Fruit fly (Drosophila melanogaster) whole organism, embryonic: ENCODE results near the gene Phs.

Source experiments
- Adf1 ChIP-seq: fragments of 200-800 bp; sonication (Bioruptor generic); IDR thresholded peaks from 2 replicates; pipeline ENCODE4 v1.3.6; 2022; ENCODE audit warnings: missing biosample characterization, missing genetic modification characterization
- Bgb ChIP-seq: fragments of 200-800 bp; sonication (Bioruptor generic); IDR thresholded peaks from 2 replicates; pipeline ENCODE4 v1.3.6; 2022; ENCODE audit warnings: missing biosample characterization, missing genetic modification characterization; ENCODE audit not compliant: partially characterized antibody
- CG10321 ChIP-seq: fragments of 200-800 bp; sonication (Bioruptor generic); IDR thresholded peaks from 2 replicates; pipeline ENCODE4 v1.3.6; 2022; ENCODE audit warnings: missing biosample characterization, missing genetic modification characterization
- CG11247 ChIP-seq: fragments of 200-800 bp; sonication (Bioruptor generic); IDR thresholded peaks from 2 replicates; pipeline ENCODE4 v1.3.6; 2022; ENCODE audit warnings: missing biosample characterization, missing genetic modification characterization
- CG11696 ChIP-seq: fragments of 200-800 bp; sonication (Bioruptor generic); IDR thresholded peaks from 2 replicates; pipeline ENCODE4 v1.3.6; 2022; ENCODE audit warnings: missing biosample characterization, missing genetic modification characterization
- CG13296 ChIP-seq: fragments of 200-800 bp; sonication (Bioruptor generic); optimal IDR thresholded peaks from 3 replicates; lab custom pipeline; 2018; ENCODE audit warnings: missing biosample characterization, mild to moderate bottlenecking, missing genetic modification characterization
- CG14014 ChIP-seq: fragments of 200-800 bp; sonication (Bioruptor generic); IDR thresholded peaks from 2 replicates; pipeline ENCODE4 v1.3.6; 2022; ENCODE audit warnings: missing biosample characterization, missing genetic modification characterization
- CG14441 ChIP-seq: fragments of 200-800 bp; sonication (Bioruptor generic); IDR thresholded peaks from 2 replicates; pipeline ENCODE4 v1.3.6; 2022; ENCODE audit warnings: missing biosample characterization, missing genetic modification characterization
- CG15269 ChIP-seq: fragments of 200-800 bp; sonication (Bioruptor generic); optimal IDR thresholded peaks from 2 replicates; lab custom pipeline; 2018; ENCODE audit warnings: missing biosample characterization, mild to moderate bottlenecking, missing genetic modification characterization, moderate library complexity
- CG15696 ChIP-seq: fragments of 200-800 bp; sonication (Bioruptor generic); optimal IDR thresholded peaks from 2 replicates; lab custom pipeline; 2019; ENCODE audit warnings: missing biosample characterization, mild to moderate bottlenecking, missing genetic modification characterization, moderate library complexity
- CG17359 ChIP-seq: fragments of 200-800 bp; sonication (Bioruptor generic); optimal IDR thresholded peaks from 3 replicates; lab custom pipeline; 2018; ENCODE audit warnings: missing biosample characterization, mild to moderate bottlenecking, missing genetic modification characterization, moderate library complexity
- CG18764 ChIP-seq: fragments of 200-800 bp; sonication (Bioruptor generic); optimal IDR thresholded peaks from 3 replicates; lab custom pipeline; 2016; ENCODE audit warnings: missing biosample characterization, missing genetic modification characterization
- CG6683 ChIP-seq: fragments of 200-800 bp; sonication (Bioruptor generic); optimal IDR thresholded peaks from 2 replicates; lab custom pipeline; 2017; ENCODE audit warnings: missing biosample characterization, mild to moderate bottlenecking, missing genetic modification characterization, missing genetic modification reagents
- CG6689 ChIP-seq: fragments of 200-800 bp; sonication (Bioruptor generic); IDR thresholded peaks from 2 replicates; pipeline ENCODE4 v1.3.6; 2022; ENCODE audit warnings: missing biosample characterization, missing genetic modification characterization
- CG7271 ChIP-seq: fragments of 200-800 bp; sonication (Bioruptor generic); optimal IDR thresholded peaks from 2 replicates; lab custom pipeline; 2018; ENCODE audit warnings: missing biosample characterization, mild to moderate bottlenecking, missing genetic modification characterization, moderate library complexity
- CG7963 ChIP-seq: fragments of 200-800 bp; sonication (Bioruptor generic); IDR thresholded peaks from 3 replicates; pipeline ENCODE4 v1.3.6; 2022; ENCODE audit warnings: missing biosample characterization, missing genetic modification characterization; ENCODE audit not compliant: partially characterized antibody
- CG9817 ChIP-seq: fragments of 200-800 bp; sonication (Bioruptor generic); optimal IDR thresholded peaks from 2 replicates; lab custom pipeline; 2018; ENCODE audit warnings: missing biosample characterization, mild to moderate bottlenecking, missing genetic modification characterization, moderate library complexity
- CHES-1-like ChIP-seq: fragments of 200-800 bp; sonication (Bioruptor generic); optimal IDR thresholded peaks from 2 replicates; lab custom pipeline; 2016; ENCODE audit warnings: missing biosample characterization, missing genetic modification characterization
- CTCF ChIP-seq: fragments of 200-800 bp; sonication (Bioruptor generic); optimal IDR thresholded peaks from 2 replicates; lab custom pipeline; 2017; ENCODE audit warnings: missing biosample characterization, mild to moderate bottlenecking, missing genetic modification characterization, moderate library complexity
- Doc3 ChIP-seq: fragments of 200-800 bp; sonication (Bioruptor generic); IDR thresholded peaks from 3 replicates; pipeline ENCODE4 v1.3.6; 2022; ENCODE audit warnings: missing biosample characterization, missing genetic modification characterization; ENCODE audit not compliant: partially characterized antibody
- Fer3 ChIP-seq: fragments of 200-800 bp; sonication (Bioruptor generic); optimal IDR thresholded peaks from 2 replicates; lab custom pipeline; 2018; ENCODE audit warnings: missing biosample characterization, mild to moderate bottlenecking, missing genetic modification characterization, moderate library complexity
- Gug ChIP-seq: fragments of 200-800 bp; sonication (Bioruptor generic); IDR thresholded peaks from 4 replicates; pipeline ENCODE4 v1.3.6; 2022; ENCODE audit warnings: missing biosample characterization, missing genetic modification characterization
- H2.0 ChIP-seq: fragments of 200-800 bp; sonication (Bioruptor generic); IDR thresholded peaks from 2 replicates; pipeline ENCODE4 v1.3.6; 2022; ENCODE audit warnings: missing biosample characterization, missing genetic modification characterization
- HLH54F ChIP-seq: fragments of 200-800 bp; sonication (Bioruptor generic); optimal IDR thresholded peaks from 3 replicates; lab custom pipeline; 2016; ENCODE audit warnings: missing biosample characterization, missing genetic modification characterization
- Hand ChIP-seq: fragments of 200-800 bp; sonication (Bioruptor generic); optimal IDR thresholded peaks from 2 replicates; lab custom pipeline; 2017; ENCODE audit warnings: mild to moderate bottlenecking, missing biosample characterization, missing genetic modification reagents, missing genetic modification characterization
- HmgZ ChIP-seq: fragments of 200-800 bp; sonication (Bioruptor generic); optimal IDR thresholded peaks from 2 replicates; lab custom pipeline; 2018; ENCODE audit warnings: missing biosample characterization, mild to moderate bottlenecking, missing genetic modification characterization
- Hmr ChIP-seq: fragments of 200-800 bp; sonication (Bioruptor generic); optimal IDR thresholded peaks from 3 replicates; lab custom pipeline; 2017; ENCODE audit warnings: mild to moderate bottlenecking, missing biosample characterization, missing genetic modification reagents, missing genetic modification characterization
- Hr3 ChIP-seq: fragments of 200-800 bp; sonication (Bioruptor generic); optimal IDR thresholded peaks from 3 replicates; lab custom pipeline; 2016; ENCODE audit warnings: missing biosample characterization, missing genetic modification characterization
- Hr78 ChIP-seq, 2 experiments: fragments of 200-800 bp in 1 of 2; fragments of >200 bp in 1 of 2; sonication (Bioruptor generic) in 1 of 2; optimal IDR thresholded peaks; 2 replicates each; lab custom pipeline; 2017 to 2019; ENCODE audit warnings: missing biosample characterization in 2 of 2, missing genetic modification characterization in 2 of 2, mild to moderate bottlenecking in 1 of 2, moderate library complexity in 1 of 2
- MBD-R2 ChIP-seq: fragments of 200-800 bp; sonication (Bioruptor generic); IDR thresholded peaks from 2 replicates; pipeline ENCODE4 v1.3.6; 2022; ENCODE audit warnings: missing biosample characterization, missing genetic modification characterization
- MTF-1 ChIP-seq: fragments of 200-800 bp; sonication (Bioruptor generic); optimal IDR thresholded peaks from 2 replicates; lab custom pipeline; 2018; ENCODE audit warnings: missing biosample characterization, mild to moderate bottlenecking, missing genetic modification characterization, borderline replicate concordance
- Optix ChIP-seq: fragments of 200-800 bp; sonication (Bioruptor generic); IDR thresholded peaks from 3 replicates; pipeline ENCODE4 v1.3.6; 2022; ENCODE audit warnings: missing biosample characterization, missing genetic modification characterization
- Rfx ChIP-seq: fragments of 200-800 bp; sonication (Bioruptor generic); IDR thresholded peaks from 2 replicates; pipeline ENCODE4 v1.3.6; 2022; ENCODE audit warnings: missing biosample characterization, missing genetic modification characterization
- Vsx1 ChIP-seq: fragments of 200-800 bp; sonication (Bioruptor generic); optimal IDR thresholded peaks from 2 replicates; lab custom pipeline; 2017; ENCODE audit warnings: missing biosample characterization, mild to moderate bottlenecking, missing genetic modification characterization, missing genetic modification reagents
- az2 ChIP-seq: fragments of 200-800 bp; sonication (Bioruptor generic); optimal IDR thresholded peaks from 3 replicates; lab custom pipeline; 2016; ENCODE audit warnings: missing biosample characterization, missing genetic modification characterization
- dmrt99B ChIP-seq: fragments of 200-800 bp; sonication (Bioruptor generic); optimal IDR thresholded peaks from 2 replicates; lab custom pipeline; 2018; ENCODE audit warnings: missing biosample characterization, mild to moderate bottlenecking, missing genetic modification characterization, moderate library complexity
- dysf ChIP-seq: fragments of 200-800 bp; sonication (Bioruptor generic); IDR thresholded peaks from 3 replicates; pipeline ENCODE4 v1.3.6; 2022; ENCODE audit warnings: missing biosample characterization, missing genetic modification characterization
- ewg ChIP-seq: fragments of 200-800 bp; sonication (Bioruptor generic); optimal IDR thresholded peaks from 3 replicates; lab custom pipeline; 2017; ENCODE audit warnings: mild to moderate bottlenecking, missing biosample characterization, missing genetic modification reagents, missing genetic modification characterization
- hkb ChIP-seq, 2 experiments: fragments of 200-800 bp in 1 of 2; fragments of >200 bp in 1 of 2; sonication (Bioruptor generic) in 1 of 2; IDR thresholded peaks in 1 of 2; optimal IDR thresholded peaks in 1 of 2; 2 replicates each; pipeline versions ENCODE4 v1.3.6 to Lab custom; 2017 to 2022; ENCODE audit warnings: missing biosample characterization in 1 of 2, missing genetic modification characterization in 1 of 2
- lab ChIP-seq: fragments of 200-800 bp; sonication (Bioruptor generic); optimal IDR thresholded peaks from 3 replicates; lab custom pipeline; 2017; ENCODE audit warnings: missing biosample characterization, missing genetic modification characterization, mild to moderate bottlenecking, moderate library complexity, missing genetic modification reagents
- odd ChIP-seq: fragments of 200-800 bp; sonication (Bioruptor generic); optimal IDR thresholded peaks from 2 replicates; lab custom pipeline; 2017; ENCODE audit warnings: missing biosample characterization, mild to moderate bottlenecking, missing genetic modification characterization
- sens-2 ChIP-seq: fragments of 200-800 bp; sonication (Bioruptor generic); IDR thresholded peaks from 2 replicates; pipeline ENCODE4 v1.3.6; 2022; ENCODE audit warnings: missing biosample characterization, missing genetic modification characterization
- tap ChIP-seq: fragments of 200-800 bp; optimal IDR thresholded peaks from 3 replicates; lab custom pipeline; 2019; ENCODE audit warnings: missing biosample characterization, mild to moderate bottlenecking, missing genetic modification characterization, moderate library complexity
- tio ChIP-seq: fragments of 200-800 bp; sonication (Bioruptor generic); optimal IDR thresholded peaks from 2 replicates; lab custom pipeline; 2017; ENCODE audit warnings: missing biosample characterization, missing genetic modification characterization, inconsistent platforms
- toy ChIP-seq: fragments of 200-800 bp; sonication (Bioruptor generic); IDR thresholded peaks from 2 replicates; pipeline ENCODE4 v1.3.6; 2022; ENCODE audit warnings: missing biosample characterization, missing genetic modification characterization
- trem ChIP-seq: fragments of 200-800 bp; optimal IDR thresholded peaks from 3 replicates; lab custom pipeline; 2019; ENCODE audit warnings: missing biosample characterization, mild to moderate bottlenecking, missing genetic modification characterization, moderate library complexity
- unpg ChIP-seq: fragments of 200-800 bp; sonication (Bioruptor generic); optimal IDR thresholded peaks from 3 replicates; lab custom pipeline; 2018; ENCODE audit warnings: missing biosample characterization, mild to moderate bottlenecking, missing genetic modification characterization, moderate library complexity
- vfl ChIP-seq: fragments of 200-800 bp; sonication (Bioruptor generic); optimal IDR thresholded peaks from 2 replicates; lab custom pipeline; 2016; ENCODE audit warnings: missing biosample characterization, missing genetic modification characterization

Gene Phs

DNA sequence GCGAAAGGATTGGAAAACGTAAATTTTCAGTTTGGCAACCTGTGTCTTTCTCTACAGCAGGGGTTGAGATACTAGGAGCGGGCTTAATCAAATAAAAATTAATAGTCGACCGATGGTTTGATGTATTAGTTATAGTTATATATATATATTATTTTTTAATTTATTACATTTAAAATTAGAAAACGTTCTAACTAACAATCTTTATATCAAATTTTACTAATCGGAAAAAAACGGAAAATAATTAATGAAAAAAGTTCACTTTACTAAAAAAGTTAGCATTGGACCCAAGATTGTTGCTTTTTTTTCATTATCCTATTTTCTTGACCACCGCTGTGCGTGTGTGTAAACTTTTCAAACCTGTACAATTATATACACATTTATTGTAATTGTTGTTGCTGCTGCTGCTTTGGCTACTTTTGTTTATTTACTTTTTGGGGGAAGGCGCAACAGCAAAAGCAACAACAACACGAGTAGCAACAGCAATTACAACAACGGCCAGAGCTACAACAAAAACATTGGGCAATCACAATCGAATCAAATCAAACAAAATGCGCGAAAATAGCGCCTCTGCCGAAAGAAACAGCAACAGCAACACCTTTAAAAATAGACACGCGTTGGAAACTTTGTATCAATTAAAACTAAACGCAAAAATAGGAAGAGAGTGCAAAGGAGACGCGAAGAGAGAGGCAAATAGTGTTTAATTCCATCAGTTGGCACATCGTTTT, 27.0 kb upstream of the Phs start (continued):
- TF ChIP-seq Optix = no peak
- peak; percentile 44 for TF ChIP-seq Hr3 (GFP tag; lab: Kevin White, UChicago)
- TF ChIP-seq trem (tag; lab: Kevin White, UChicago) = peak; percentile 32
- TF ChIP-seq Rfx (GFP tag; lab: Robert Waterston, UW) = peak; percentile 54
- TF ChIP-seq Doc3 (GFP tag; lab: Robert Waterston, UW) = no peak
- peak; percentile 16; the same call in 1 of the 2 replicates for TF ChIP-seq H2.0
- peak; percentile 50 for TF ChIP-seq Hmr (GFP tag; lab: Kevin White, UChicago)
- TF ChIP-seq CG6689 (GFP tag; lab: Robert Waterston, UW) = peak; percentile 54
- peak; percentile 45 for TF ChIP-seq CG6683 (GFP tag; lab: Kevin White, UChicago)
- TF ChIP-seq HmgZ (tag; lab: Kevin White, UChicago) = no peak
- no peak for TF ChIP-seq CTCF (GFP tag; lab: Kevin White, UChicago)
- TF ChIP-seq MBD-R2 (GFP tag; lab: Robert Waterston, UW) = 0 out of 2 replicates have a peak, but pooled peaks have one; percentile 13
- TF ChIP-seq HLH54F = peak; percentile 13
- TF ChIP-seq hkb (optimal IDR thresholded peaks at IDR 0.05; lab: Kevin White, UChicago) = no peak
- peak; percentile 69 for TF ChIP-seq hkb (GFP tag; IDR thresholded peaks at IDR 0.05; lab: Robert Waterston, UW)
- peak; percentile 4 for TF ChIP-seq ewg
- TF ChIP-seq lab (GFP tag; lab: Kevin White, UChicago) = peak; percentile 70
- TF ChIP-seq tio (GFP tag; lab: Kevin White, UChicago) = peak; percentile 7
- peak; percentile 42; the same call in 1 of the 2 replicates for TF ChIP-seq CG14441 (GFP tag; lab: Robert Waterston, UW)
- TF ChIP-seq unpg (GFP tag; lab: Kevin White, UChicago) = peak; percentile 64
- TF ChIP-seq CG10321 (GFP tag; lab: Robert Waterston, UW) = no peak
- peak; percentile 24 for TF ChIP-seq az2
- no peak for TF ChIP-seq Adf1 (GFP tag; lab: Robert Waterston, UW)
- TF ChIP-seq Gug (GFP tag; lab: Robert Waterston, UW) = no peak
- TF ChIP-seq CG7271 (tag; lab: Kevin White, UChicago) = peak; percentile 31
- TF ChIP-seq CG7963 = no peak
- peak; percentile 34 for TF ChIP-seq Vsx1 (GFP tag; lab: Kevin White, UChicago)
- TF ChIP-seq Hand = peak; percentile 41
- TF ChIP-seq CG11247 = no peak
- TF ChIP-seq CG15269 (tag; lab: Kevin White, UChicago) = peak; percentile 79
- peak; percentile 21; the same call in 1 of the 2 replicates for TF ChIP-seq CG14014 (GFP tag; lab: Robert Waterston, UW)
- peak; percentile 64 for TF ChIP-seq tap (tag; lab: Kevin White, UChicago)
- TF ChIP-seq dmrt99B (tag; lab: Kevin White, UChicago) = peak; percentile 73
- TF ChIP-seq Hr78 (GFP tag; optimal IDR thresholded peaks at IDR 0.05; lab: Kevin White, UChicago) = no peak
- peak; percentile 64 for TF ChIP-seq Fer3
- TF ChIP-seq CG15696 (tag; lab: Kevin White, UChicago) = peak; percentile 26
- TF ChIP-seq CG17359 (tag; lab: Kevin White, UChicago) = peak; percentile 61
- TF ChIP-seq CHES-1-like (GFP tag; lab: Kevin White, UChicago) = no peak
- peak; percentile 62 for TF ChIP-seq odd (GFP tag; lab: Kevin White, UChicago)
- no peak for TF ChIP-seq toy (GFP tag; lab: Robert Waterston, UW)
- TF ChIP-seq MTF-1 (GFP tag; lab: Kevin White, UChicago) = no peak
- TF ChIP-seq CG13296 (GFP tag; lab: Kevin White, UChicago) = peak; percentile 74
- peak; percentile 67; the same call in 2 of the 3 replicates for TF ChIP-seq dysf (GFP tag; lab: Robert Waterston, UW)
- peak; percentile 19 for TF ChIP-seq CG9817 (tag; lab: Kevin White, UChicago)
- TF ChIP-seq Bgb (GFP tag; lab: Robert Waterston, UW) = no peak
- TF ChIP-seq vfl (GFP tag; lab: Kevin White, UChicago) = no peak
- TF ChIP-seq CG11696 (GFP tag; lab: Robert Waterston, UW) = peak; percentile 81
- TF ChIP-seq sens-2 = no peak
- TF ChIP-seq CG18764 (GFP tag; lab: Kevin White, UChicago) = no peak
